Worm (Caenorhabditis elegans): ENCODE measurements around the gene gst-24.

ce11 chrII:13595279-13595678, 15.9 kb downstream of the gst-24 start:
- no peak for TF ChIP-seq nfya-1 (tag; optimal IDR thresholded peaks at IDR 0.05)
- no peak for TF ChIP-seq unc-86 (tag; optimal IDR thresholded peaks at IDR 0.05)
- no peak for TF ChIP-seq ama-1 (optimal IDR thresholded peaks at IDR 0.05)
- TF ChIP-seq unc-42 (tag; optimal IDR thresholded peaks at IDR 0.05) = no peak
